Worm (Caenorhabditis elegans): ENCODE data around the gene srv-19.

srv-19 gene

ce11 chrIV:5885180-5885887 lies 11.6 kb upstream of the srv-19 start, which contains the start of gene glf-1:
Gene glf-1, plus strand, starts transcription at chrIV:5885835.
- TF ChIP-seq T22C8.4 (GFP tag; IDR thresholded peaks at IDR 0.05) (no peak), med-1 (GFP tag; optimal IDR thresholded peaks at IDR 0.05; ENCODE audit: insufficient read depth) (no peak), ztf-23 (GFP tag; IDR thresholded peaks at IDR 0.05) (no peak), flt-1 (GFP tag; IDR thresholded peaks at IDR 0.05) (no peak)

ce11 chrIV:5884500-5884899 lies 10.8 kb upstream of the srv-19 start, which contains the start of gene H04M03.11:
Gene H04M03.11, minus strand, starts transcription at chrIV:5884600.
- TF ChIP-seq ztf-23 (GFP tag; IDR thresholded peaks at IDR 0.05): no peak
- no peak for TF ChIP-seq ztf-29 (GFP tag; IDR thresholded peaks at IDR 0.05)
- TF ChIP-seq tab-1 (GFP tag; IDR thresholded peaks at IDR 0.05): no peak

DNA sequence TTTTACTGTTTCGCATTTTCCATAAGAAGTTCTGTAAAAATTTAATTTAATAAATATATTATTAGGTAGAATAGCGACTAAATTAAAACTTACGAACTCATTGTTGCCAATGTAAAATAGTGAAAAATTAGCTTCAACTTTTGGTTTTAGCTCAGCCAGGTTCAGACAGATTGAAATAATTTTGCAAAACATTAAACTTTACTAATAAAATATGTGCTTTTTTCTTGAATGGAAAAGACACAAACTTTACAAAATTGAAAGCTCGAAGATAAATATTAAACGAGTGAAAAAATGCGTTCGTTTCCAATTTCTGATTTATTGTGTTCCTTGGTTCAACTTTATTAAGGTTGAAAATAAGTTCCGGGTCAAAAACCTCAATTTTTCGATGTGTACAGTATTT lies 6.1 kb upstream of the srv-19 start, which contains the start of gene srv-22:
TSS of gene srv-22 (minus strand) at position 101 of the 400 bp plus-strand sequence.
- no peak for TF ChIP-seq flt-1 (GFP tag; IDR thresholded peaks at IDR 0.05)
- TF ChIP-seq ref-1 (GFP tag; conservative IDR thresholded peaks at IDR 0.05): no peak
- no peak for TF ChIP-seq med-1 (GFP tag; optimal IDR thresholded peaks at IDR 0.05; ENCODE audit: insufficient read depth)
- TF ChIP-seq ztf-23 (GFP tag; IDR thresholded peaks at IDR 0.05): no peak
- TF ChIP-seq klf-2 (GFP tag; conservative IDR thresholded peaks at IDR 0.05): no peak
- no peak for TF ChIP-seq T22C8.4 (GFP tag; IDR thresholded peaks at IDR 0.05)
- TF ChIP-seq cog-1 (tag; optimal IDR thresholded peaks at IDR 0.05): no peak
- no peak for TF ChIP-seq tab-1 (GFP tag; IDR thresholded peaks at IDR 0.05)
- no peak for TF ChIP-seq ztf-29 (GFP tag; IDR thresholded peaks at IDR 0.05)

- TF ChIP-seq klf-2 (GFP tag; conservative IDR thresholded peaks at IDR 0.05) (no peak), ztf-23 (GFP tag; IDR thresholded peaks at IDR 0.05) (no peak), cog-1 (tag; optimal IDR thresholded peaks at IDR 0.05) (no peak), T22C8.4 (GFP tag; IDR thresholded peaks at IDR 0.05) (no peak), ref-1 (GFP tag; conservative IDR thresholded peaks at IDR 0.05) (no peak), ztf-29 (GFP tag; IDR thresholded peaks at IDR 0.05) (no peak), flt-1 (GFP tag; IDR thresholded peaks at IDR 0.05) (no peak), tab-1 (GFP tag; IDR thresholded peaks at IDR 0.05) (no peak), med-1 (GFP tag; optimal IDR thresholded peaks at IDR 0.05; ENCODE audit: insufficient read depth) (no peak)
Measured at ce11 chrIV:5877246-5877645, 3.5 kb upstream of the srv-19 start, which contains the start of gene srv-21. Gene srv-21, minus strand, starts transcription at chrIV:5877346.

ce11 chrIV:5870072-5870471 lies 3.7 kb downstream of the srv-19 start, which contains the start of gene srv-17:
Gene srv-17, minus strand, starts transcription at chrIV:5870172.
- TF ChIP-seq flt-1 (GFP tag; IDR thresholded peaks at IDR 0.05) (no peak), ref-1 (GFP tag; conservative IDR thresholded peaks at IDR 0.05) (no peak), klf-2 (GFP tag; conservative IDR thresholded peaks at IDR 0.05) (no peak), cog-1 (tag; optimal IDR thresholded peaks at IDR 0.05) (no peak), T22C8.4 (GFP tag; IDR thresholded peaks at IDR 0.05) (no peak), ztf-29 (GFP tag; IDR thresholded peaks at IDR 0.05) (no peak)

- TF ChIP-seq tab-1 (GFP tag; IDR thresholded peaks at IDR 0.05) (no peak), T22C8.4 (GFP tag; IDR thresholded peaks at IDR 0.05) (no peak), ztf-23 (GFP tag; IDR thresholded peaks at IDR 0.05) (no peak), ztf-29 (GFP tag; IDR thresholded peaks at IDR 0.05) (no peak), flt-1 (GFP tag; IDR thresholded peaks at IDR 0.05) (no peak), cog-1 (tag; optimal IDR thresholded peaks at IDR 0.05) (no peak), klf-2 (GFP tag; conservative IDR thresholded peaks at IDR 0.05) (no peak), med-1 (GFP tag; optimal IDR thresholded peaks at IDR 0.05; ENCODE audit: insufficient read depth) (no peak), ref-1 (GFP tag; conservative IDR thresholded peaks at IDR 0.05) (no peak)
Measured at ce11 chrIV:5869354-5869753, 4.4 kb downstream of the srv-19 start.

DNA sequence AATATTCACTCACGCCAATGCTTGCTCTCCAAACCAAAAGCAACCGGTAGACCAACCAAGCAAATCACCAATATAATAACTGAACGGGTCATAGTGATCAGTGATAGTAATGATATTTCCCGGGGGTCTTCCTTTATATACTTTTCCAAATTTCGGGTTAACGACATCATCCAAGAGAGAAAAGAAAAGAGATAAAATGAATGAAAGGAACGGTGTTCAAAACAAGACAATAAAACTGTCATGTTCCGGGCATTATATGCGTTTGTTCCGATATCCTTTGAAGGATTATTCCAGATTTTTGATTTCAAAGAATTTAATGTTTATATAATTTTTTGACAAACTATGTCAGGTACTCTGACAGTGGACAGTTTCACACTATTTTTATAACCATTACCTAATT lies 6.5 kb downstream of the srv-19 start, which contains the start of gene C06E7.88:
TSS of gene C06E7.88 (minus strand) at position 101 of the 400 bp plus-strand sequence.
- no peak for TF ChIP-seq ztf-23 (GFP tag; IDR thresholded peaks at IDR 0.05)
- TF ChIP-seq ztf-29 (GFP tag; IDR thresholded peaks at IDR 0.05): no peak
- no peak for TF ChIP-seq klf-2 (GFP tag; conservative IDR thresholded peaks at IDR 0.05)
- TF ChIP-seq med-1 (GFP tag; optimal IDR thresholded peaks at IDR 0.05; ENCODE audit: insufficient read depth): no peak
- no peak for TF ChIP-seq cog-1 (tag; optimal IDR thresholded peaks at IDR 0.05)
- TF ChIP-seq tab-1 (GFP tag; IDR thresholded peaks at IDR 0.05): no peak
- no peak for TF ChIP-seq T22C8.4 (GFP tag; IDR thresholded peaks at IDR 0.05)
- TF ChIP-seq ref-1 (GFP tag; conservative IDR thresholded peaks at IDR 0.05): no peak

- no peak for TF ChIP-seq klf-2 (GFP tag; conservative IDR thresholded peaks at IDR 0.05)
- no peak for TF ChIP-seq ztf-23 (GFP tag; IDR thresholded peaks at IDR 0.05)
- no peak for TF ChIP-seq tab-1 (GFP tag; IDR thresholded peaks at IDR 0.05)
- TF ChIP-seq T22C8.4 (GFP tag; IDR thresholded peaks at IDR 0.05): no peak
- no peak for TF ChIP-seq ref-1 (GFP tag; conservative IDR thresholded peaks at IDR 0.05)
- no peak for TF ChIP-seq flt-1 (GFP tag; IDR thresholded peaks at IDR 0.05)
- no peak for TF ChIP-seq ztf-29 (GFP tag; IDR thresholded peaks at IDR 0.05)
Measured at ce11 chrIV:5865818-5866217, 7.9 kb downstream of the srv-19 start, which contains the start of gene spe-27. Gene spe-27, minus strand, starts transcription at chrIV:5865918.

- no peak for TF ChIP-seq med-1 (GFP tag; optimal IDR thresholded peaks at IDR 0.05; ENCODE audit: insufficient read depth)
- no peak for TF ChIP-seq cog-1 (tag; optimal IDR thresholded peaks at IDR 0.05)
- no peak for TF ChIP-seq tab-1 (GFP tag; IDR thresholded peaks at IDR 0.05)
- no peak for TF ChIP-seq ztf-23 (GFP tag; IDR thresholded peaks at IDR 0.05)
- no peak for TF ChIP-seq klf-2 (GFP tag; conservative IDR thresholded peaks at IDR 0.05)
Measured at ce11 chrIV:5860762-5861161, 13.0 kb downstream of the srv-19 start.

ce11 chrIV:5859876-5860275 lies 13.8 kb downstream of the srv-19 start, which contains the start of gene C06E7.4:
Gene C06E7.4, minus strand, starts transcription at chrIV:5859976.
- no peak for TF ChIP-seq ztf-23 (GFP tag; IDR thresholded peaks at IDR 0.05)
- no peak for TF ChIP-seq cog-1 (tag; optimal IDR thresholded peaks at IDR 0.05)
- TF ChIP-seq klf-2 (GFP tag; conservative IDR thresholded peaks at IDR 0.05): no peak
- no peak for TF ChIP-seq ztf-29 (GFP tag; IDR thresholded peaks at IDR 0.05)

All from whole organism, midembryonic.